Fruit fly (Drosophila melanogaster) whole organism, embryonic: ENCODE data around the gene Nup98-96.
A peak's percentile ranks its signal among the peaks of the same experiment; 100 is the strongest.

Source experiments
- CG10565 ChIP-seq: fragments of 200-800 bp; sonication (Bioruptor generic); optimal IDR thresholded peaks from 3 replicates; lab custom pipeline; 2016; ENCODE audit warnings: missing biosample characterization, mild to moderate bottlenecking, missing genetic modification characterization
- CG14667 ChIP-seq: fragments of 200-800 bp; sonication (Bioruptor generic); IDR thresholded peaks from 2 replicates; pipeline ENCODE4 v1.3.6; 2022; ENCODE audit warnings: missing biosample characterization, missing genetic modification characterization
- CTCF ChIP-seq: fragments of 200-800 bp; sonication (Bioruptor generic); optimal IDR thresholded peaks from 2 replicates; lab custom pipeline; 2017; ENCODE audit warnings: missing biosample characterization, mild to moderate bottlenecking, missing genetic modification characterization, moderate library complexity
- Ets65A ChIP-seq: fragments of 200-800 bp; sonication (Bioruptor generic); peaks from one replicate; lab custom pipeline; 2016; ENCODE audit warnings: missing biosample characterization, missing genetic modification characterization
- Trl ChIP-seq, 3 experiments: fragments of >200 bp in 2 of 3; fragments of 200-800 bp in 1 of 3; sonication (Bioruptor generic) in 1 of 3; optimal IDR thresholded peaks; 2 replicates in 1 of 3; 3 replicates in 2 of 3; lab custom pipeline; 2016 to 2017; ENCODE audit warnings: missing biosample characterization in 1 of 3, missing genetic modification characterization in 1 of 3
- dmrt11E ChIP-seq: fragments of 200-800 bp; sonication (Bioruptor generic); optimal IDR thresholded peaks from 3 replicates; lab custom pipeline; 2018; ENCODE audit warnings: missing biosample characterization, mild to moderate bottlenecking, missing genetic modification characterization, moderate library complexity
- emc ChIP-seq: fragments of 200-800 bp; sonication (Bioruptor generic); optimal IDR thresholded peaks from 2 replicates; lab custom pipeline; 2016; ENCODE audit warnings: missing biosample characterization, missing genetic modification characterization
- gfzf ChIP-seq: fragments of 200-800 bp; sonication (Bioruptor generic); optimal IDR thresholded peaks from 2 replicates; lab custom pipeline; 2016; ENCODE audit warnings: missing biosample characterization, mild to moderate bottlenecking, missing genetic modification characterization, moderate library complexity
- gro ChIP-seq: fragments of 200-800 bp; sonication (Bioruptor generic); optimal IDR thresholded peaks from 2 replicates; lab custom pipeline; 2016; ENCODE audit warnings: missing biosample characterization, missing genetic modification characterization
- pros ChIP-seq: fragments of 200-800 bp; sonication (Bioruptor generic); optimal IDR thresholded peaks from 3 replicates; lab custom pipeline; 2019; ENCODE audit warnings: missing biosample characterization, mild to moderate bottlenecking, missing genetic modification characterization, moderate library complexity
- zfh1 ChIP-seq: fragments of 200-800 bp; sonication (Bioruptor generic); IDR thresholded peaks from 3 replicates; pipeline ENCODE4 v1.3.6; 2022; ENCODE audit warnings: missing biosample characterization, missing genetic modification characterization

dm6 chr3R:23757912-23758607 is 23.4 kb downstream of the Nup98-96 start, which contains the start of the genes PTPMT1 and Hrd3:
- peak; percentile 92 for TF ChIP-seq CG10565 (GFP tag; lab: Kevin White, UChicago)
- peak; percentile 100 for TF ChIP-seq Ets65A
- TF ChIP-seq gro (GFP tag; lab: Kevin White, UChicago) = peak; percentile 97
- TF ChIP-seq dmrt11E (tag; lab: Kevin White, UChicago) = peak; percentile 99
- peak; percentile 32 for TF ChIP-seq gfzf
- peak; percentile 77 for TF ChIP-seq pros (GFP tag; lab: Kevin White, UChicago)
- peak; percentile 95 for TF ChIP-seq emc (GFP tag; lab: Kevin White, UChicago)
- peak; percentile 76 for TF ChIP-seq CTCF (GFP tag; lab: Kevin White, UChicago)
- peak; percentile 96 for TF ChIP-seq zfh1 (GFP tag; lab: Robert Waterston, UW)
- TF ChIP-seq CG14667 (GFP tag; lab: Robert Waterston, UW) = peak; percentile 93
- no peak for TF ChIP-seq Trl (optimal IDR thresholded peaks at IDR 0.05; lab: Kevin White, UChicago)
- TF ChIP-seq Trl (GFP tag; optimal IDR thresholded peaks at IDR 0.05; lab: Kevin White, UChicago) = peak; percentile 97
